Fruit fly (Drosophila melanogaster): Measurements from ENCODE around the gene Sil1.

dm6 chr3R:25215123-25215522 lies 20.2 kb downstream of the Sil1 start, which contains the start of gene Saysd1:
- TF ChIP-seq psq (optimal IDR thresholded peaks at IDR 0.05) (no peak), usp (GFP tag; optimal IDR thresholded peaks at IDR 0.05) (no peak), CG8478 (optimal IDR thresholded peaks at IDR 0.05) (no peak), Dll (optimal IDR thresholded peaks at IDR 0.05) (no peak), pan (optimal IDR thresholded peaks at IDR 0.05) (no peak)

Data from whole organism.